Worm (Caenorhabditis elegans) whole organism, L4/young adult: ENCODE measurements around the gene F32B6.4.

ENCODE experiments used
- W03F9.2 ChIP-seq: fragments of 150-350 bp; optimal IDR thresholded peaks from 2 replicates; lab custom pipeline; 2014; ENCODE audit warnings: missing biosample characterization, missing genetic modification characterization
- dao-5 ChIP-seq: sonication (generic microtip); optimal IDR thresholded peaks from 2 replicates; lab custom pipeline; 2016; ENCODE audit warnings: missing genotype, missing genetic modification characterization, moderate library complexity, missing compliant biosample characterization
- him-1 ChIP-seq: sonication (generic microtip); optimal IDR thresholded peaks from 2 replicates; lab custom pipeline; 2016; ENCODE audit warnings: missing genotype, missing genetic modification reagents, missing genetic modification characterization, missing compliant biosample characterization

- TF ChIP-seq him-1 (no peak), dao-5 (tag; lab: Kevin White, UChicago) (no peak), W03F9.2 (tag; lab: Kevin White, UChicago) (no peak)
Observed at ce11 chrIV:9849624-9850023, 42.2 kb downstream of the F32B6.4 start, which contains the start of gene K07F5.8.
